Worm (Caenorhabditis elegans) whole organism, young adult: Measurements from ENCODE around the gene F14E5.8.
A peak's percentile ranks its signal among the peaks of the same experiment; 100 is the strongest.

Experiments used
- B0019.2 ChIP-seq: fragments of 200-800 bp; sonication (Bioruptor generic); conservative IDR thresholded peaks from 2 replicates; pipeline ENCODE4 v1.3.6; 2022; ENCODE audit warnings: missing genetic modification reagents, missing genetic modification characterization, missing compliant biosample characterization
- D2030.7 ChIP-seq: fragments of 200-800 bp; sonication (Bioruptor generic); IDR thresholded peaks from 2 replicates; pipeline ENCODE4 v1.3.6; 2022; ENCODE audit warnings: missing genetic modification reagents, missing genetic modification characterization, missing compliant biosample characterization
- F33H1.4 ChIP-seq: fragments of 200-800 bp; sonication (Bioruptor generic); IDR thresholded peaks from 2 replicates; pipeline ENCODE4 v1.3.6; 2022; ENCODE audit warnings: missing genetic modification reagents, missing genetic modification characterization, missing compliant biosample characterization
- F49E8.2 ChIP-seq: sonication (generic microtip); optimal IDR thresholded peaks from 3 replicates; lab custom pipeline; 2017; ENCODE audit warnings: missing genetic modification characterization, mild to moderate bottlenecking, missing compliant biosample characterization, antibody characterized with exemption, moderate library complexity; ENCODE audit not compliant: insufficient read depth
- F55B11.4 ChIP-seq: sonication (generic microtip); optimal IDR thresholded peaks from 2 replicates; lab custom pipeline; 2016; ENCODE audit warnings: missing compliant biosample characterization, missing genetic modification characterization, borderline replicate concordance; ENCODE audit not compliant: insufficient read depth
- F57A8.1 ChIP-seq: fragments of 200-800 bp; sonication (Bioruptor generic); optimal IDR thresholded peaks from 2 replicates; lab custom pipeline; 2018; ENCODE audit warnings: mild to moderate bottlenecking, missing genetic modification characterization, moderate library complexity, missing compliant biosample characterization
- Y53F4B.3 ChIP-seq: fragments of 200-800 bp; sonication (Bioruptor generic); IDR thresholded peaks from 2 replicates; pipeline ENCODE4 v1.3.6; 2022; ENCODE audit warnings: missing genetic modification reagents, missing genetic modification characterization, missing compliant biosample characterization
- Y56A3A.18 ChIP-seq: fragments of 200-800 bp; sonication (Bioruptor generic); IDR thresholded peaks from 2 replicates; pipeline ENCODE4 v1.3.6; 2022; ENCODE audit warnings: missing genetic modification reagents, missing genetic modification characterization, missing compliant biosample characterization
- akir-1 ChIP-seq: fragments of 200-800 bp; sonication (Bioruptor generic); optimal IDR thresholded peaks from 2 replicates; lab custom pipeline; 2018; ENCODE audit warnings: mild to moderate bottlenecking, missing genetic modification characterization, moderate library complexity, missing compliant biosample characterization
- ama-1 ChIP-seq, 3 experiments: fragments of 150-350 bp in 1 of 3; sonication (generic microtip) in 2 of 3; optimal IDR thresholded peaks; 2 replicates each; lab custom pipeline; 2014 to 2018; ENCODE audit warnings: missing biosample characterization in 2 of 3, missing genetic modification characterization in 2 of 3, missing genetic modification reagents in 2 of 3
- attf-3 ChIP-seq: fragments of 200-800 bp; sonication (Bioruptor generic); conservative IDR thresholded peaks from 2 replicates; pipeline ENCODE4 v1.3.6; 2022; ENCODE audit warnings: missing genetic modification reagents, missing genetic modification characterization, missing compliant biosample characterization
- bed-1 ChIP-seq: fragments of 200-800 bp; sonication (Bioruptor generic); IDR thresholded peaks from 2 replicates; pipeline ENCODE4 v1.3.6; 2022; ENCODE audit warnings: missing genetic modification reagents, missing genetic modification characterization, missing compliant biosample characterization
- ceh-40 ChIP-seq: fragments of 200-800 bp; sonication (Bioruptor generic); IDR thresholded peaks from 2 replicates; pipeline ENCODE4 v1.3.6; 2022; ENCODE audit warnings: missing genetic modification characterization, missing compliant biosample characterization
- ceh-91 ChIP-seq: fragments of 200-800 bp; sonication (Bioruptor generic); IDR thresholded peaks from 2 replicates; pipeline ENCODE4 v1.3.6; 2022; ENCODE audit warnings: missing genetic modification reagents, missing genetic modification characterization, missing compliant biosample characterization
- die-1 ChIP-seq: sonication (generic microtip); optimal IDR thresholded peaks from 2 replicates; lab custom pipeline; 2016; ENCODE audit warnings: missing genotype, mild to moderate bottlenecking, missing genetic modification characterization, missing compliant biosample characterization
- dpl-1 ChIP-seq: fragments of 150-350 bp; optimal IDR thresholded peaks from 2 replicates; lab custom pipeline; 2014; ENCODE audit warnings: missing biosample characterization, missing genetic modification reagents, missing genetic modification characterization
- efl-1 ChIP-seq: fragments of 150-350 bp; optimal IDR thresholded peaks from 2 replicates; lab custom pipeline; 2014; ENCODE audit warnings: missing biosample characterization, missing genetic modification reagents, missing genetic modification characterization
- egl-18 ChIP-seq: fragments of 200-800 bp; sonication (Bioruptor generic); IDR thresholded peaks from 2 replicates; pipeline ENCODE4 v1.3.6; 2022; ENCODE audit warnings: missing genetic modification reagents, missing genetic modification characterization, missing compliant biosample characterization
- egrh-3 ChIP-seq: fragments of 200-800 bp; sonication (Bioruptor generic); IDR thresholded peaks from 2 replicates; pipeline ENCODE4 v1.3.6; 2022; ENCODE audit warnings: missing genetic modification reagents, missing genetic modification characterization, missing compliant biosample characterization
- ets-4 ChIP-seq: fragments of 200-800 bp; sonication (Bioruptor generic); optimal IDR thresholded peaks from 2 replicates; lab custom pipeline; 2018; ENCODE audit warnings: mild to moderate bottlenecking, missing genetic modification characterization, missing compliant biosample characterization
- gei-17 ChIP-seq: fragments of 200-800 bp; sonication (Bioruptor generic); optimal IDR thresholded peaks from 2 replicates; lab custom pipeline; 2018; ENCODE audit warnings: mild to moderate bottlenecking, missing genetic modification characterization, missing compliant biosample characterization
- hmg-20 ChIP-seq: fragments of 200-800 bp; sonication (Bioruptor generic); IDR thresholded peaks from 2 replicates; pipeline ENCODE4 v1.3.6; 2022; ENCODE audit warnings: missing genetic modification reagents, missing genetic modification characterization, missing compliant biosample characterization
- hsf-1 ChIP-seq: fragments of 200-800 bp; sonication (Bioruptor generic); IDR thresholded peaks from 2 replicates; pipeline ENCODE4 v1.3.6; 2022; ENCODE audit warnings: missing genetic modification reagents, missing genetic modification characterization, missing compliant biosample characterization
- lin-26 ChIP-seq: fragments of 200-800 bp; sonication (Bioruptor generic); IDR thresholded peaks from 2 replicates; pipeline ENCODE4 v1.3.6; 2022; ENCODE audit warnings: missing genetic modification reagents, missing genetic modification characterization, missing compliant biosample characterization
- lin-40 ChIP-seq: sonication (generic microtip); optimal IDR thresholded peaks from 2 replicates; lab custom pipeline; 2016; ENCODE audit warnings: missing genetic modification characterization, mild to moderate bottlenecking, missing compliant biosample characterization, missing genotype, missing genetic modification reagents
- lin-54 ChIP-seq: fragments of 200-800 bp; sonication (Bioruptor generic); optimal IDR thresholded peaks from 2 replicates; lab custom pipeline; 2018; ENCODE audit warnings: mild to moderate bottlenecking, missing genetic modification characterization, missing compliant biosample characterization
- lsl-1 ChIP-seq: fragments of 200-800 bp; sonication (Bioruptor generic); optimal IDR thresholded peaks from 2 replicates; lab custom pipeline; 2018; ENCODE audit warnings: mild to moderate bottlenecking, missing genetic modification characterization, moderate library complexity, missing compliant biosample characterization
- madf-6 ChIP-seq: fragments of 200-800 bp; sonication (Bioruptor generic); IDR thresholded peaks from 2 replicates; pipeline ENCODE4 v1.3.6; 2022; ENCODE audit warnings: missing genetic modification reagents, missing genetic modification characterization, missing compliant biosample characterization
- madf-8 ChIP-seq: fragments of 200-800 bp; sonication (Bioruptor generic); conservative IDR thresholded peaks from 2 replicates; pipeline ENCODE4 v1.3.6; 2022; ENCODE audit warnings: missing genetic modification reagents, missing genetic modification characterization, missing compliant biosample characterization
- mcd-1 ChIP-seq: fragments of 200-800 bp; sonication (Bioruptor generic); IDR thresholded peaks from 2 replicates; pipeline ENCODE4 v1.3.6; 2022; ENCODE audit warnings: missing genetic modification reagents, missing genetic modification characterization, missing compliant biosample characterization
- mxl-1 ChIP-seq: sonication (generic microtip); optimal IDR thresholded peaks from 2 replicates; lab custom pipeline; 2016; ENCODE audit warnings: missing genetic modification characterization, missing compliant biosample characterization
- nfya-1 ChIP-seq: sonication (generic microtip); optimal IDR thresholded peaks from 2 replicates; lab custom pipeline; 2017; ENCODE audit warnings: antibody characterized with exemption, missing compliant biosample characterization, missing genetic modification characterization, borderline replicate concordance; ENCODE audit not compliant: insufficient read depth
- nhr-90 ChIP-seq: sonication (generic microtip); optimal IDR thresholded peaks from 2 replicates; lab custom pipeline; 2016; ENCODE audit warnings: missing genotype, mild to moderate bottlenecking, missing genetic modification characterization, missing compliant biosample characterization
- rcor-1 ChIP-seq: fragments of 200-800 bp; sonication (Bioruptor generic); IDR thresholded peaks from 2 replicates; pipeline ENCODE4 v1.3.6; 2022; ENCODE audit warnings: missing genetic modification reagents, missing genetic modification characterization, missing compliant biosample characterization
- sdz-38 ChIP-seq: sonication (generic microtip); optimal IDR thresholded peaks from 2 replicates; lab custom pipeline; 2016; ENCODE audit warnings: missing genotype, missing genetic modification characterization, missing compliant biosample characterization
- snpc-3.4 ChIP-seq: sonication (generic microtip); optimal IDR thresholded peaks from 2 replicates; lab custom pipeline; 2017; ENCODE audit warnings: missing genetic modification characterization, mild to moderate bottlenecking, missing compliant biosample characterization, antibody characterized with exemption, moderate library complexity, missing genotype, missing genetic modification reagents
- tbx-9 ChIP-seq: sonication (generic microtip); optimal IDR thresholded peaks from 2 replicates; lab custom pipeline; 2016; ENCODE audit warnings: borderline replicate concordance, missing genetic modification characterization, inconsistent platforms, missing compliant biosample characterization
- tlf-1 ChIP-seq: fragments of 200-800 bp; sonication (Bioruptor generic); optimal IDR thresholded peaks from 2 replicates; lab custom pipeline; 2018; ENCODE audit warnings: mild to moderate bottlenecking, missing genetic modification characterization, missing compliant biosample characterization
- unc-130 ChIP-seq: sonication (generic microtip); optimal IDR thresholded peaks from 2 replicates; lab custom pipeline; 2016; ENCODE audit warnings: missing genetic modification reagents, missing genetic modification characterization, missing compliant biosample characterization
- xnd-1 ChIP-seq: sonication (generic microtip); optimal IDR thresholded peaks from 2 replicates; lab custom pipeline; 2016; ENCODE audit warnings: missing genotype, missing genetic modification reagents, missing genetic modification characterization, missing compliant biosample characterization
- ztf-18 ChIP-seq: sonication (generic microtip); optimal IDR thresholded peaks from 2 replicates; lab custom pipeline; 2016; ENCODE audit warnings: missing genotype, mild to moderate bottlenecking, missing genetic modification characterization, missing compliant biosample characterization
- ztf-6 ChIP-seq: fragments of 200-800 bp; sonication (Bioruptor generic); IDR thresholded peaks from 2 replicates; pipeline ENCODE4 v1.3.6; 2022; ENCODE audit warnings: missing genetic modification reagents, missing genetic modification characterization, missing compliant biosample characterization

The F14E5.8 gene

DNA sequence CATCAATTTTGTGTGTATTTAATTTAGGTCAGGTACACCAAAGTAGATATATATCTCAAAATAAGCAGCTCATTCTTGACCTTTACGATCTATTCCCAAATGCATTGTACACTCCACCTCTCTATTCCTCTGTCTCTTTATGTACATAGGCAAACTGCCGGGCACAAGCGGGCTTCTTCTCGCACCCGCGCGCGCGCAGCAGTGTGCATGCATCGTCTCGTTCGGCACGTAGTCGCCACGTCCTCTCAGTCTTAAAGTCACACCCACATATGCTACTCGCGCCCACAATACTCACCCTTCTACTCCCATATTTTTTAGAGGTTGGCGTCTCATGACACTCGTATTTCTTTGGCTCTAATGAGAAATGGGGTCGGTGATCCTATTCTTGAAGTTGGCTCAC, 31.5 kb downstream of the F14E5.8 start:
- TF ChIP-seq ama-1 (optimal IDR thresholded peaks at IDR 0.05; lab: Kevin White, UChicago) (no peak), ama-1 (GFP tag; optimal IDR thresholded peaks at IDR 0.05; lab: Kevin White, UChicago) (no peak)
- TF ChIP-seq, all 124 proteins: peak for 0

DNA sequence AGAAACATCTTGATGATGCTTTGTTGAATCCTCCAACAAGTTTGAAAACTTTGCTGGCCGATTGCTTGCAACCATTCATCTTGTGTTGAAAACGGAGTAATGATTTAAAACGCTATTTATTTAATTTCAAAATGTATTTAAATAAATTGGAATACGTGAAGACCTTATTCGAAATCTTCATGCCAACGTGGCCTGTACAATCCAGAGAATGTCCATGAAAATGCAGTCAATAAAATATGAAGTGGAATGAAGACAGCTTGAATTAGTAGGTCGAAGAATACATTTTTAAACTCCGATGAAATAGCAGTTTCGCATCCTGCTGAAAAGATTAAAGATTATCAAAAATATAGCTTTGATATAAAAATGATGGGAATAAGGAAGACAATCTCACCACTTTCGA, 34.6 kb downstream of the F14E5.8 start, which contains the start of gene F22B5.5:
Gene F22B5.5, minus strand, starts transcription at position 101 of the 400 bp plus-strand sequence.
- TF ChIP-seq egrh-3 (GFP tag; lab: Robert Waterston, UW) = no peak
- TF ChIP-seq egl-18 = no peak
- no peak for TF ChIP-seq ceh-40 (GFP tag; lab: Robert Waterston, UW)
- no peak for TF ChIP-seq lin-26 (GFP tag; lab: Robert Waterston, UW)
- TF ChIP-seq F55B11.4 = no peak
- no peak for TF ChIP-seq rcor-1 (GFP tag; lab: Robert Waterston, UW)
- TF ChIP-seq Y56A3A.18 (GFP tag; lab: Robert Waterston, UW) = no peak
- TF ChIP-seq bed-1 = no peak

DNA sequence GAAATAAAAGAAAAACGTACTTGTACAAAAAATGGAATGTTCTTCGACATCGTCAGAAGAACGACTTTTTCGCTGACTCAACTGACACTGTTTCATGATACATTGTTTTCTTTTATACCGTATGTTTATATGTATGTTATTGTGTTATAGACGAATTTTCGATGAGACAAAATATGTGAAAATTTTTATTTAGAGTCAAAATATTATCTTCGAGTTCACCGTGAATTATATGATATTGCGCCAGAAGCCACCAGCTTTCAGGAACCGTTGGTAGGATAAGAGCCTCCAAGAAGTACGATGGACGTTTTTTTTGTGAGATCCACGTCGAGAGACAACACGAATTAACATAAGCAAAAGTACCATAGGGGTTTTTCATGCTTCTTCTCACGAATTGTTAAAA, 36.2 kb downstream of the F14E5.8 start, which contains the start of gene F22B5.6:
Gene F22B5.6, minus strand, starts transcription at position 101 of the 400 bp plus-strand sequence.
- no peak for TF ChIP-seq attf-3 (GFP tag; lab: Robert Waterston, UW)
- no peak for TF ChIP-seq nfya-1 (tag; lab: Kevin White, UChicago)
- no peak for TF ChIP-seq ceh-91 (GFP tag; lab: Robert Waterston, UW)
- TF ChIP-seq rcor-1 (GFP tag; lab: Robert Waterston, UW) = no peak
- TF ChIP-seq mcd-1 (GFP tag; lab: Robert Waterston, UW) = no peak
- no peak for TF ChIP-seq efl-1 (GFP tag; lab: Kevin White, UChicago)
- no peak for TF ChIP-seq unc-130
- TF ChIP-seq tbx-9 (tag; lab: Kevin White, UChicago) = no peak
- no peak for TF ChIP-seq sdz-38 (tag; lab: Kevin White, UChicago)
- no peak for TF ChIP-seq B0019.2 (GFP tag; lab: Robert Waterston, UW)
- no peak for TF ChIP-seq ztf-6 (GFP tag; lab: Robert Waterston, UW)
- no peak for TF ChIP-seq die-1
- TF ChIP-seq xnd-1 = no peak

DNA sequence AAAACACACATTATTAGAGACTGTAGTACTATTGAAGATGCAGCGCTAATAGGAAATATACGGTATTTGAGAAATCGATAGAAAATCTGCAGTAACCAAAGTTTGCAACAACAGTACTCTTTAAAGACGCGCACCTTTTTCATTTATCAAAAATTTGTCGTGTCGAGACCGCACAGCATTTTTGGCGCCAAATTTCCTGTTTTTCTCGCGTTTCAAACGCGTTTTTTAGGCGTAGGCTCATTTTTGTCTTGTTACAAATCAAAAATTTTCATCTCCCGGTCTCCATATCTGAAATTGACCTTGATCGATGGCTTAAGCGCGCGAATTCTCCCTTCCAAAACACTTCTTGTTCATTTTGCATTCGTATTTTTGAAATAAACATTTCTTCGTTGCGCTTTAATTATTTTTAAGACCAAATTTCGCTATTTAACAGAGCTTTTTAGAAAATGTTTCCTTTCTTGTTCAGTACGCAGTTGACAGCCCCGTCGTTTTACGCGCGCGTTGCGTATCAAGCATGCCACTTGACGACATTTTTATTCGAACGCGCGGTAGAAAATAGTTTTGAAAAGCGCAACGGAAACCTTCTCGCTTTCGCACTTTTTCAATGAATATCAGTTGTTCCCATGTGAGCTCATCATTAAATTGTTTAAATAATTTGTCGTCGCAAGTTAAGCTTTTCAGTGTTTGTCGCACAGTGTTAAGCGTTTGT, 36.9 kb downstream of the F14E5.8 start:
- peak; percentile 60 for TF ChIP-seq F49E8.2 (tag; lab: Kevin White, UChicago)
- no peak for TF ChIP-seq unc-130
- no peak for TF ChIP-seq Y53F4B.3
- TF ChIP-seq lsl-1 (GFP tag; lab: Kevin White, UChicago) = peak; percentile 81
- no peak for TF ChIP-seq egl-18
- peak; percentile 48 for TF ChIP-seq tlf-1
- TF ChIP-seq akir-1 (GFP tag; lab: Kevin White, UChicago) = no peak
- TF ChIP-seq hmg-20 (GFP tag; lab: Robert Waterston, UW) = no peak
- TF ChIP-seq lin-54 (GFP tag; lab: Kevin White, UChicago) = peak; percentile 22
- peak; percentile 85 for TF ChIP-seq madf-8 (GFP tag; lab: Robert Waterston, UW)
- TF ChIP-seq mxl-1 (tag; lab: Kevin White, UChicago) = no peak
- peak; percentile 81 for TF ChIP-seq xnd-1
- peak; percentile 74 for TF ChIP-seq hsf-1 (GFP tag; lab: Robert Waterston, UW)
- TF ChIP-seq gei-17 = no peak
- TF ChIP-seq madf-6 (GFP tag; lab: Robert Waterston, UW) = peak; percentile 94
- TF ChIP-seq nhr-90 = no peak
- TF ChIP-seq F33H1.4 (GFP tag; lab: Robert Waterston, UW) = peak; percentile 84
- TF ChIP-seq snpc-3.4 (tag; lab: Kevin White, UChicago) = peak; percentile 74
- no peak for TF ChIP-seq ets-4 (GFP tag; lab: Kevin White, UChicago)
- no peak for TF ChIP-seq F57A8.1 (GFP tag; lab: Kevin White, UChicago)
- no peak for TF ChIP-seq lin-40
- peak; percentile 76 for TF ChIP-seq dpl-1 (GFP tag; lab: Kevin White, UChicago)
- TF ChIP-seq efl-1 (GFP tag; lab: Kevin White, UChicago) = peak; percentile 89
- no peak for TF ChIP-seq ztf-18 (tag; lab: Kevin White, UChicago)
- peak; percentile 24; the same call in 1 of the 2 replicates for TF ChIP-seq D2030.7 (GFP tag; lab: Robert Waterston, UW)
- peak; percentile 81 for TF ChIP-seq ceh-91 (GFP tag; lab: Robert Waterston, UW)
